Fruit fly (Drosophila melanogaster) whole organism, embryonic: ENCODE measurements around the gene IntS10.
A peak's percentile ranks its signal among the peaks of the same experiment; 100 is the strongest.

Experiments
- Bteb2 ChIP-seq: fragments of 200-800 bp; sonication (Bioruptor generic); optimal IDR thresholded peaks from 2 replicates; lab custom pipeline; 2016; ENCODE audit warnings: missing biosample characterization, missing genetic modification characterization
- C15 ChIP-seq: fragments of 200-800 bp; sonication (Bioruptor generic); IDR thresholded peaks from 3 replicates; pipeline ENCODE4 v1.3.6; 2022; ENCODE audit warnings: missing biosample characterization, missing genetic modification characterization
- CG12299 ChIP-seq: fragments of 200-800 bp; sonication (Bioruptor generic); optimal IDR thresholded peaks from 2 replicates; lab custom pipeline; 2018; ENCODE audit warnings: missing biosample characterization, mild to moderate bottlenecking, missing genetic modification characterization
- CG16813 ChIP-seq: fragments of 200-800 bp; sonication (Bioruptor generic); IDR thresholded peaks from 3 replicates; pipeline ENCODE4 v1.3.6; 2022; ENCODE audit warnings: missing biosample characterization, missing genetic modification characterization; ENCODE audit not compliant: partially characterized antibody
- CG2875 ChIP-seq: fragments of 200-800 bp; sonication (Bioruptor generic); optimal IDR thresholded peaks from 2 replicates; lab custom pipeline; 2017; ENCODE audit warnings: missing biosample characterization, mild to moderate bottlenecking, missing genetic modification characterization, missing genetic modification reagents
- CG32532 ChIP-seq: fragments of 200-800 bp; sonication (Bioruptor generic); IDR thresholded peaks from 2 replicates; pipeline ENCODE4 v1.3.6; 2022; ENCODE audit warnings: missing biosample characterization, missing genetic modification characterization
- CG4820 ChIP-seq: fragments of 200-800 bp; sonication (Bioruptor generic); optimal IDR thresholded peaks from 3 replicates; lab custom pipeline; 2016; ENCODE audit warnings: missing biosample characterization, missing genetic modification characterization
- bsh ChIP-seq, 2 experiments: fragments of 200-800 bp; sonication (Bioruptor generic); optimal IDR thresholded peaks; 2 replicates each; lab custom pipeline; 2017 to 2018; ENCODE audit warnings: mild to moderate bottlenecking in 2 of 2, missing biosample characterization in 2 of 2, missing genetic modification characterization in 2 of 2, moderate library complexity in 1 of 2
- btn ChIP-seq: fragments of 200-800 bp; sonication (Bioruptor generic); optimal IDR thresholded peaks from 2 replicates; lab custom pipeline; 2016; ENCODE audit warnings: missing biosample characterization, missing genetic modification characterization
- da ChIP-seq: fragments of 200-800 bp; sonication (Bioruptor generic); optimal IDR thresholded peaks from 2 replicates; lab custom pipeline; 2016; ENCODE audit warnings: missing biosample characterization, missing genetic modification characterization
- h ChIP-seq: fragments of >200 bp; optimal IDR thresholded peaks from 2 replicates; lab custom pipeline; 2017
- onecut ChIP-seq: fragments of 200-800 bp; sonication (Bioruptor generic); IDR thresholded peaks from 2 replicates; pipeline ENCODE4 v1.3.6; 2022; ENCODE audit warnings: missing biosample characterization, missing genetic modification characterization

DNA sequence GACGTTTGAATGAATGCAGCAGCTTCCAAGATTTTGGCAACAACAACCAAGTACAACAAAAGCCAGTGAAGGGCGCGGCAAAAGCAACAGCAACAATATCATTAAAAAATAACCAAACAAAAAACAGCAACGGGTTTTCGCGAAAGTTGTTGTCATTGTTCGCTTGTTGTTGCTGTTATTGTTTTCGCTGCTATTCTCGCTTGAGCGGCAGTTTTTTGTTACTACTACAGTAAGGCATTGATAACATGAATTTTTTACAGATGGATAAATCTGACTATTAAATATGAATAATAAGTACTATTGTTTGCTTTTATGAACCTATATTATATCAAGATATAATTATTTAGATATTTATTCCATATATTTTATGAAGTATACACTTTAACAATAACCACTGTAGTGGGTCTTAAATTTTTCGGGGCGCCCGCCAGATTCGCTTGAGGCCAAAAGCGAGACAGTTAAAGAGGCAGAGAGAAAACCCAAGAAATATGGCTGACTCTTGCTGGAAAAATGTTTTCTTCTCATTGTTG is 35.0 kb upstream of the IntS10 start:
- no peak for TF ChIP-seq h (lab: Kevin White, UChicago)
- TF ChIP-seq da (GFP tag; lab: Kevin White, UChicago): no peak
- peak; percentile 22 for TF ChIP-seq CG2875 (GFP tag; lab: Kevin White, UChicago)
- TF ChIP-seq btn: no peak
- TF ChIP-seq CG16813 (GFP tag; lab: Robert Waterston, UW): no peak
- no peak for TF ChIP-seq Bteb2 (GFP tag; lab: Kevin White, UChicago)
- peak; percentile 96 for TF ChIP-seq CG32532 (GFP tag; lab: Robert Waterston, UW)
- peak; percentile 44 for TF ChIP-seq onecut (GFP tag; lab: Robert Waterston, UW)
- peak; percentile 5 to 52 for TF ChIP-seq bsh (GFP tag; optimal IDR thresholded peaks at IDR 0.05; lab: Kevin White, UChicago)
- no peak for TF ChIP-seq CG4820 (GFP tag; lab: Kevin White, UChicago)
- TF ChIP-seq CG12299 (tag; lab: Kevin White, UChicago): peak; percentile 75
- peak; percentile 75; the same call in 2 of the 3 replicates for TF ChIP-seq C15 (GFP tag; lab: Robert Waterston, UW)
